Fruit fly (Drosophila melanogaster) whole organism, pupa: Measurements from ENCODE around the gene Cul5.

Experiments used
- CG15710 ChIP-seq: fragments of 200-800 bp; sonication (Bioruptor generic); optimal IDR thresholded peaks from 2 replicates; lab custom pipeline; 2018; ENCODE audit warnings: missing biosample characterization, mild to moderate bottlenecking, missing genetic modification characterization, moderate library complexity
- CG32121 ChIP-seq: fragments of 200-800 bp; sonication (Bioruptor generic); IDR thresholded peaks from 2 replicates; pipeline ENCODE4 v1.3.6; 2022; ENCODE audit warnings: missing biosample characterization, missing genetic modification characterization
- CG8159 ChIP-seq: fragments of 200-800 bp; sonication (Bioruptor generic); optimal IDR thresholded peaks from 3 replicates; lab custom pipeline; 2018; ENCODE audit warnings: missing biosample characterization, mild to moderate bottlenecking, missing genetic modification characterization, moderate library complexity
- CG9948 ChIP-seq: fragments of 200-800 bp; sonication (Bioruptor generic); optimal IDR thresholded peaks from 2 replicates; lab custom pipeline; 2018; ENCODE audit warnings: missing biosample characterization, mild to moderate bottlenecking, missing genetic modification characterization, moderate library complexity
- EcR ChIP-seq: fragments of 200-800 bp; sonication (Bioruptor generic); optimal IDR thresholded peaks from 3 replicates; lab custom pipeline; 2019; ENCODE audit warnings: missing biosample characterization, missing genetic modification characterization, mild to moderate bottlenecking, moderate library complexity, missing genetic modification reagents
- Ets98B ChIP-seq: fragments of 200-800 bp; sonication (Bioruptor generic); IDR thresholded peaks from 2 replicates; pipeline ENCODE4 v1.3.6; 2022; ENCODE audit warnings: missing biosample characterization, missing genetic modification characterization

DNA sequence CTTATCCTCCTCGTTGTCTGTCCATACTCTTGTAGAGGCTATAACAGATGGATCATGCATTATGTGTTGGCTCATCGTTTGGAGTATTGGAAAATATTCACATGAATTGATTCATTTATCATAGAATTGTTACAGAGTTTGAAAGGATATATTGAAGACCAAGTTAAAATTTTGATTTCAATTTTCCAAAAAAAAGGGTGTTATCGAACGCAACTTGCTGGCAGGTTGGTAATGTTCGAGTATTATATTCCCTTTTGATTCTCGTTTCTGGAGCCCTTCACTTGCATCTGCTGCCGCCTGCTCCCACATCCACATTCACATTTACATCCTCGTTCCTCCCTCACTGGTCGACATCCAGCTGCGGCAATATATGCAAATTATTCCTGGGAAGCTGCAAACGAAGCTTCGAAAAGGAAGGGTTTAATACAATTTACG is 33.3 kb upstream of the Cul5 start:
- TF ChIP-seq CG15710 = peak; percentile 90
- peak; percentile 48 for TF ChIP-seq Ets98B (GFP tag; lab: Robert Waterston, UW)
- no peak for TF ChIP-seq EcR (GFP tag; lab: Kevin White, UChicago)
- no peak for TF ChIP-seq CG32121
- peak; percentile 87 for TF ChIP-seq CG8159 (tag; lab: Kevin White, UChicago)
- TF ChIP-seq CG9948 (tag; lab: Kevin White, UChicago) = peak; percentile 78
